Worm (Caenorhabditis elegans): ENCODE results near the gene nhr-145.

nhr-145 gene

ce11 chrV:19100139-19100538 lies 12.6 kb downstream of the nhr-145 start:
- TF ChIP-seq T22C8.4 (GFP tag; IDR thresholded peaks at IDR 0.05) = peak; percentile 98

- peak; percentile 88 for TF ChIP-seq T22C8.4 (GFP tag; IDR thresholded peaks at IDR 0.05)
Observed at ce11 chrV:19100663-19101062, 13.1 kb downstream of the nhr-145 start.

- TF ChIP-seq T22C8.4 (GFP tag; IDR thresholded peaks at IDR 0.05) = peak; percentile 95
Observed at ce11 chrV:19101589-19102201, 14.2 kb downstream of the nhr-145 start, which contains the start of gene zhp-4. TSS of gene zhp-4 (minus strand) at chrV:19101786.

- peak; percentile 86 for TF ChIP-seq T22C8.4 (GFP tag; IDR thresholded peaks at IDR 0.05)
- no peak for TF ChIP-seq klf-2 (GFP tag; conservative IDR thresholded peaks at IDR 0.05)
- no peak for TF ChIP-seq tab-1 (GFP tag; IDR thresholded peaks at IDR 0.05)
Observed at ce11 chrV:19107065-19107464, 19.5 kb downstream of the nhr-145 start.

- TF ChIP-seq T22C8.4 (GFP tag; IDR thresholded peaks at IDR 0.05) = peak; percentile 93
Observed at ce11 chrV:19112590-19112989, 25.1 kb downstream of the nhr-145 start.

- TF ChIP-seq T22C8.4 (GFP tag; IDR thresholded peaks at IDR 0.05) = peak; percentile 99
Observed at ce11 chrV:19113639-19114038, 26.1 kb downstream of the nhr-145 start.

ce11 chrV:19116872-19117372 lies 29.4 kb downstream of the nhr-145 start:
- TF ChIP-seq klf-2 (GFP tag; conservative IDR thresholded peaks at IDR 0.05) = no peak
- TF ChIP-seq T22C8.4 (GFP tag; IDR thresholded peaks at IDR 0.05) = peak; percentile 89
- no peak for TF ChIP-seq tab-1 (GFP tag; IDR thresholded peaks at IDR 0.05)

ce11 chrV:19118312-19118711 lies 30.8 kb downstream of the nhr-145 start, which contains the start of gene pro-3:
TSS of gene pro-3 (minus strand) at chrV:19118412.
- no peak for TF ChIP-seq ztf-23 (GFP tag; IDR thresholded peaks at IDR 0.05)
- no peak for TF ChIP-seq ref-1 (GFP tag; conservative IDR thresholded peaks at IDR 0.05)
- TF ChIP-seq T22C8.4 (GFP tag; IDR thresholded peaks at IDR 0.05) = no peak
- no peak for TF ChIP-seq klf-2 (GFP tag; conservative IDR thresholded peaks at IDR 0.05)
- TF ChIP-seq cog-1 (tag; optimal IDR thresholded peaks at IDR 0.05) = no peak

ce11 chrV:19119260-19119659 lies 31.7 kb downstream of the nhr-145 start, which contains the start of gene Y39B6A.13:
TSS of gene Y39B6A.13 (minus strand) at chrV:19119425.
- TF ChIP-seq flt-1 (GFP tag; IDR thresholded peaks at IDR 0.05) (no peak), T22C8.4 (GFP tag; IDR thresholded peaks at IDR 0.05) (peak; percentile 43; the same call in 1 of the 2 replicates), klf-2 (GFP tag; conservative IDR thresholded peaks at IDR 0.05) (no peak), cog-1 (tag; optimal IDR thresholded peaks at IDR 0.05) (no peak)

- TF ChIP-seq flt-1 (GFP tag; IDR thresholded peaks at IDR 0.05) (0 out of 2 replicates have a peak, but pooled peaks have one; percentile 12), cog-1 (tag; optimal IDR thresholded peaks at IDR 0.05) (no peak), med-1 (GFP tag; optimal IDR thresholded peaks at IDR 0.05; ENCODE audit: insufficient read depth) (no peak), ztf-29 (GFP tag; IDR thresholded peaks at IDR 0.05) (no peak), ref-1 (GFP tag; conservative IDR thresholded peaks at IDR 0.05) (no peak), T22C8.4 (GFP tag; IDR thresholded peaks at IDR 0.05) (peak; percentile 84)
Observed at ce11 chrV:19120743-19121642, 33.5 kb downstream of the nhr-145 start.

- TF ChIP-seq T22C8.4 (GFP tag; IDR thresholded peaks at IDR 0.05) (no peak), ztf-29 (GFP tag; IDR thresholded peaks at IDR 0.05) (no peak), klf-2 (GFP tag; conservative IDR thresholded peaks at IDR 0.05) (no peak), cog-1 (tag; optimal IDR thresholded peaks at IDR 0.05) (no peak), ztf-23 (GFP tag; IDR thresholded peaks at IDR 0.05) (no peak), flt-1 (GFP tag; IDR thresholded peaks at IDR 0.05) (no peak), tab-1 (GFP tag; IDR thresholded peaks at IDR 0.05) (no peak), ref-1 (GFP tag; conservative IDR thresholded peaks at IDR 0.05) (no peak), med-1 (GFP tag; optimal IDR thresholded peaks at IDR 0.05; ENCODE audit: insufficient read depth) (no peak)
Observed at ce11 chrV:19124586-19124985, 37.1 kb downstream of the nhr-145 start, which contains the start of gene bed-1. TSS of gene bed-1 (minus strand) at chrV:19124922.

ce11 chrV:19125253-19125652 lies 37.7 kb downstream of the nhr-145 start:
- no peak for TF ChIP-seq ztf-23 (GFP tag; IDR thresholded peaks at IDR 0.05)
- TF ChIP-seq tab-1 (GFP tag; IDR thresholded peaks at IDR 0.05) = no peak
- TF ChIP-seq ztf-29 (GFP tag; IDR thresholded peaks at IDR 0.05) = no peak
- no peak for TF ChIP-seq flt-1 (GFP tag; IDR thresholded peaks at IDR 0.05)
- no peak for TF ChIP-seq med-1 (GFP tag; optimal IDR thresholded peaks at IDR 0.05; ENCODE audit: insufficient read depth)
- no peak for TF ChIP-seq ref-1 (GFP tag; conservative IDR thresholded peaks at IDR 0.05)
- TF ChIP-seq T22C8.4 (GFP tag; IDR thresholded peaks at IDR 0.05) = no peak
- no peak for TF ChIP-seq klf-2 (GFP tag; conservative IDR thresholded peaks at IDR 0.05)
- no peak for TF ChIP-seq cog-1 (tag; optimal IDR thresholded peaks at IDR 0.05)

All from whole organism, midembryonic.